Worm (Caenorhabditis elegans) whole organism, mixed stage, embryonic: ENCODE results near the gene scl-26.

Experiments
- ceh-83 ChIP-seq: fragments of 200-800 bp; sonication (Bioruptor generic); optimal IDR thresholded peaks from 2 replicates; lab custom pipeline; 2018; ENCODE audit warnings: mild to moderate bottlenecking, missing genetic modification characterization, missing compliant biosample characterization
- nhr-76 ChIP-seq: sonication (generic microtip); optimal IDR thresholded peaks from 2 replicates; lab custom pipeline; 2017; ENCODE audit warnings: missing biosample characterization, missing genetic modification characterization
- snpc-4 ChIP-seq: fragments of 150-350 bp; optimal IDR thresholded peaks from 2 replicates; lab custom pipeline; 2014; ENCODE audit warnings: missing biosample characterization, missing genetic modification characterization
- unc-62 ChIP-seq: fragments of 150-350 bp; optimal IDR thresholded peaks from 2 replicates; lab custom pipeline; 2014; ENCODE audit warnings: missing biosample characterization, missing genetic modification reagents, missing genetic modification characterization

ce11 chrV:7609698-7610420, 8.5 kb upstream of the scl-26 start, which contains the start of the genes folt-3 and clec-214:
- TF ChIP-seq snpc-4 (tag; lab: Kevin White, UChicago) (no peak), nhr-76 (tag; lab: Kevin White, UChicago) (no peak), ceh-83 (GFP tag; lab: Kevin White, UChicago) (no peak), unc-62 (GFP tag; lab: Kevin White, UChicago) (no peak)
